Worm (Caenorhabditis elegans) whole organism, L1 larva: ENCODE measurements around the gene F02D10.6.

ENCODE experiments used
- F16B12.6 ChIP-seq: fragments of 150-350 bp; optimal IDR thresholded peaks from 2 replicates; lab custom pipeline; 2014; ENCODE audit warnings: missing biosample characterization, missing genetic modification characterization
- Y116A8C.19 ChIP-seq: sonication (generic microtip); optimal IDR thresholded peaks from 2 replicates; lab custom pipeline; 2016; ENCODE audit warnings: missing compliant biosample characterization, missing genetic modification characterization, borderline replicate concordance
- aha-1 ChIP-seq: fragments of 150-350 bp; optimal IDR thresholded peaks from 2 replicates; lab custom pipeline; 2014; ENCODE audit warnings: missing biosample characterization, missing genetic modification characterization
- blmp-1 ChIP-seq: fragments of 150-350 bp; optimal IDR thresholded peaks from 2 replicates; lab custom pipeline; 2014; ENCODE audit warnings: missing biosample characterization, missing genetic modification characterization
- ceh-63 ChIP-seq: fragments of 200-800 bp; sonication (Bioruptor generic); optimal IDR thresholded peaks from 2 replicates; lab custom pipeline; 2018; ENCODE audit warnings: mild to moderate bottlenecking, missing genetic modification characterization, missing compliant biosample characterization
- ceh-8 ChIP-seq: fragments of 200-800 bp; sonication (Bioruptor generic); optimal IDR thresholded peaks from 2 replicates; lab custom pipeline; 2018; ENCODE audit warnings: mild to moderate bottlenecking, missing genetic modification characterization, moderate library complexity, missing compliant biosample characterization
- ces-1 ChIP-seq: fragments of 150-350 bp; optimal IDR thresholded peaks from 2 replicates; lab custom pipeline; 2014; ENCODE audit warnings: missing biosample characterization, missing genetic modification reagents, missing genetic modification characterization
- dsc-1 ChIP-seq: sonication (generic microtip); optimal IDR thresholded peaks from 2 replicates; lab custom pipeline; 2016; ENCODE audit warnings: mild to moderate bottlenecking, missing genetic modification characterization, missing compliant biosample characterization
- efl-1 ChIP-seq, 4 experiments: fragments of 150-350 bp; optimal IDR thresholded peaks in 3 of 4; peaks in 1 of 4; 1 replicate in 1 of 4; 2 replicates in 3 of 4; lab custom pipeline; 2014; ENCODE audit warnings: missing biosample characterization in 2 of 4, missing genetic modification characterization in 2 of 4, missing genetic modification reagents in 2 of 4
- ets-5 ChIP-seq: fragments of 200-800 bp; sonication (Bioruptor generic); IDR thresholded peaks from 2 replicates; pipeline ENCODE4 v1.3.6; 2022; ENCODE audit warnings: missing genetic modification characterization, missing compliant biosample characterization
- fkh-10 ChIP-seq: sonication (generic microtip); optimal IDR thresholded peaks from 2 replicates; lab custom pipeline; 2017; ENCODE audit warnings: missing biosample characterization, missing genetic modification reagents, missing genetic modification characterization
- fkh-8 ChIP-seq: sonication (generic microtip); optimal IDR thresholded peaks from 2 replicates; lab custom pipeline; 2016; ENCODE audit warnings: mild to moderate bottlenecking, missing genetic modification characterization, missing compliant biosample characterization
- hlh-17 ChIP-seq: fragments of 200-800 bp; sonication (Bioruptor generic); optimal IDR thresholded peaks from 2 replicates; lab custom pipeline; 2018; ENCODE audit warnings: missing genetic modification characterization, mild to moderate bottlenecking, missing compliant biosample characterization, moderate library complexity, borderline replicate concordance
- hpl-2 ChIP-seq: fragments of 150-350 bp; optimal IDR thresholded peaks from 2 replicates; lab custom pipeline; 2014; ENCODE audit warnings: missing biosample characterization, missing genetic modification reagents, missing genetic modification characterization
- isw-1 ChIP-seq: fragments of 200-800 bp; sonication (Bioruptor generic); IDR thresholded peaks from 2 replicates; pipeline ENCODE4 v1.3.6; 2022; ENCODE audit warnings: missing genetic modification characterization, missing compliant biosample characterization
- lin-14 ChIP-seq: fragments of 200-800 bp; sonication (Bioruptor generic); optimal IDR thresholded peaks from 2 replicates; lab custom pipeline; 2018; ENCODE audit warnings: mild to moderate bottlenecking, missing genetic modification characterization, moderate library complexity, missing compliant biosample characterization
- lir-3 ChIP-seq: sonication (generic microtip); optimal IDR thresholded peaks from 2 replicates; lab custom pipeline; 2016; ENCODE audit warnings: mild to moderate bottlenecking, missing genetic modification characterization, moderate library complexity, missing compliant biosample characterization; ENCODE audit not compliant: poor library complexity
- lsy-2 ChIP-seq, 2 experiments: fragments of 150-350 bp; optimal IDR thresholded peaks; 2 replicates each; lab custom pipeline; 2014; ENCODE audit warnings: missing biosample characterization in 2 of 2, missing genetic modification characterization in 2 of 2
- mdl-1 ChIP-seq, 2 experiments: fragments of 150-350 bp; optimal IDR thresholded peaks; 2 replicates each; lab custom pipeline; 2014 to 2017; ENCODE audit warnings: missing biosample characterization in 2 of 2, missing genetic modification characterization in 2 of 2, inconsistent platforms in 1 of 2
- nhr-12 ChIP-seq: sonication (generic microtip); optimal IDR thresholded peaks from 2 replicates; lab custom pipeline; 2017; ENCODE audit warnings: missing biosample characterization, missing genetic modification characterization
- nhr-47 ChIP-seq: sonication (generic microtip); optimal IDR thresholded peaks from 2 replicates; lab custom pipeline; 2016; ENCODE audit warnings: mild to moderate bottlenecking, missing genetic modification characterization, moderate library complexity, missing compliant biosample characterization
- nhr-71 ChIP-seq: sonication (generic microtip); optimal IDR thresholded peaks from 2 replicates; lab custom pipeline; 2016; ENCODE audit warnings: mild to moderate bottlenecking, missing genetic modification characterization, moderate library complexity, missing compliant biosample characterization
- nhr-84 ChIP-seq: sonication (generic microtip); optimal IDR thresholded peaks from 2 replicates; lab custom pipeline; 2017; ENCODE audit warnings: missing biosample characterization, missing genetic modification characterization
- nhr-85 ChIP-seq: sonication (generic microtip); peaks from one replicate; lab custom pipeline; 2016; ENCODE audit warnings: missing genetic modification characterization, inconsistent platforms, missing compliant biosample characterization
- pax-3 ChIP-seq: fragments of 200-800 bp; sonication (Bioruptor generic); optimal IDR thresholded peaks from 2 replicates; lab custom pipeline; 2018; ENCODE audit warnings: mild to moderate bottlenecking, missing genetic modification characterization, moderate library complexity, missing compliant biosample characterization
- skn-1 ChIP-seq: fragments of 150-350 bp; optimal IDR thresholded peaks from 2 replicates; lab custom pipeline; 2014; ENCODE audit warnings: missing biosample characterization, missing genetic modification characterization
- sox-4 ChIP-seq: sonication (generic microtip); optimal IDR thresholded peaks from 2 replicates; lab custom pipeline; 2016; ENCODE audit warnings: missing genetic modification characterization, missing compliant biosample characterization
- tbx-2 ChIP-seq: sonication (generic microtip); optimal IDR thresholded peaks from 2 replicates; lab custom pipeline; 2016; ENCODE audit warnings: missing genetic modification characterization, missing compliant biosample characterization
- unc-130 ChIP-seq: fragments of 150-350 bp; optimal IDR thresholded peaks from 2 replicates; lab custom pipeline; 2017; ENCODE audit warnings: missing biosample characterization, missing genetic modification characterization, inconsistent platforms
- unc-98 ChIP-seq: fragments of 200-800 bp; sonication (Bioruptor generic); IDR thresholded peaks from 2 replicates; pipeline ENCODE4 v1.3.6; 2022; ENCODE audit warnings: missing genetic modification characterization, missing compliant biosample characterization
- zip-4 ChIP-seq: fragments of 200-800 bp; sonication (Bioruptor generic); optimal IDR thresholded peaks from 2 replicates; lab custom pipeline; 2018; ENCODE audit warnings: mild to moderate bottlenecking, missing genetic modification characterization, moderate library complexity, missing compliant biosample characterization
- ztf-4 ChIP-seq: fragments of 150-350 bp; optimal IDR thresholded peaks from 2 replicates; lab custom pipeline; 2014; ENCODE audit warnings: missing biosample characterization, missing genetic modification characterization

The F02D10.6 gene

DNA sequence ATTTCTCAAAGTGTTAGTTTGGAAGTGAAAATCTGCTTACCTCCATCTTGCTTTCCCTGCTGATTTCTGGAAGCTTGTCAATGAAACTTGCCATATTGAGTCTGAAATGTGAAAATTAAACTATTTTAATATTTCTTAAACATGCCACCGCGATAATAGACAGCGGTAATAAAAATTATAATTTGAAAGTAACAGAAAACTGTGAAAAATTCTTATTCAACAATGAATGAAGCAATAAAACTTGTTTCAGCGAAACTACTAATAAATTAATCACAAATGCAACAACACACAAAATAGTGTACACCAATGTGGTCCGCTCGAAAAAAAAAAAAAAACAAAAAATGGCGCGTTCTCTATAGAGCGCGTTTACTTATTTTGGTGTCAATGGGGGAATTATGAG, at the start of gene F02D10.6:
Gene F02D10.6, minus strand, starts transcription at position 101 of the 400 bp plus-strand sequence.
- TF ChIP-seq lir-3: no peak
- no peak for TF ChIP-seq efl-1 (optimal IDR thresholded peaks at IDR 0.05; lab: Kevin White, UChicago)
- peak in 1 of 2 experiments; percentile 32 for TF ChIP-seq efl-1 (GFP tag; optimal IDR thresholded peaks at IDR 0.05 in 1 of 2; lab: Kevin White, UChicago)

ce11 chrX:13500568-13500967, 49.1 kb upstream of the F02D10.6 start, which contains the start of gene sad-1:
sad-1 (minus strand) TSS chrX:13500668.
- TF ChIP-seq lin-14 (GFP tag; lab: Kevin White, UChicago): peak; percentile 38
- TF ChIP-seq unc-130: no peak
- TF ChIP-seq, all 84 proteins: peak for 1

- no peak for TF ChIP-seq zip-4 (GFP tag; lab: Kevin White, UChicago)
- peak; percentile 46 for TF ChIP-seq nhr-71 (tag; lab: Kevin White, UChicago)
- TF ChIP-seq fkh-8: peak; percentile 79
- peak; percentile 81 for TF ChIP-seq dsc-1 (tag; lab: Kevin White, UChicago)
- no peak for TF ChIP-seq skn-1 (tag; lab: Kevin White, UChicago)
- peak; percentile 5 for TF ChIP-seq ceh-8 (GFP tag; lab: Kevin White, UChicago)
- TF ChIP-seq sox-4 (tag; lab: Kevin White, UChicago): peak; percentile 10
- no peak for TF ChIP-seq Y116A8C.19 (tag; lab: Kevin White, UChicago)
- TF ChIP-seq lin-14 (GFP tag; lab: Kevin White, UChicago): peak; percentile 47
- peak; percentile 27 for TF ChIP-seq pax-3 (tag; lab: Kevin White, UChicago)
- peak; percentile 39 for TF ChIP-seq nhr-47 (tag; lab: Kevin White, UChicago)
- TF ChIP-seq nhr-12 (tag; lab: Kevin White, UChicago): no peak
Observed at ce11 chrX:13499923-13500322, 48.4 kb upstream of the F02D10.6 start.

ce11 chrX:13499098-13499497, 47.6 kb upstream of the F02D10.6 start:
- no peak for TF ChIP-seq unc-98 (GFP tag; lab: Robert Waterston, UW)
- TF ChIP-seq lsy-2 (tag; optimal IDR thresholded peaks at IDR 0.05; lab: Kevin White, UChicago): no peak
- TF ChIP-seq isw-1 (GFP tag; lab: Robert Waterston, UW): no peak
- peak; percentile 41 for TF ChIP-seq lin-14 (GFP tag; lab: Kevin White, UChicago)
- TF ChIP-seq fkh-10 (GFP tag; lab: Kevin White, UChicago): peak; percentile 77
- TF ChIP-seq ets-5: no peak
- no peak for TF ChIP-seq ces-1
- TF ChIP-seq hpl-2 (GFP tag; lab: Kevin White, UChicago): no peak
- TF ChIP-seq nhr-47 (tag; lab: Kevin White, UChicago): no peak
- peak; percentile 31 for TF ChIP-seq nhr-85 (tag; lab: Kevin White, UChicago)
- TF ChIP-seq nhr-84 (tag; lab: Kevin White, UChicago): no peak
- no peak for TF ChIP-seq ztf-4 (tag; lab: Kevin White, UChicago)
- TF ChIP-seq F16B12.6: no peak
- no peak for TF ChIP-seq aha-1 (tag; lab: Kevin White, UChicago)
- no peak for TF ChIP-seq mdl-1 (tag; optimal IDR thresholded peaks at IDR 0.05; lab: Kevin White, UChicago)
- no peak for TF ChIP-seq blmp-1 (tag; lab: Kevin White, UChicago)
- no peak for TF ChIP-seq ceh-63 (GFP tag; lab: Kevin White, UChicago)
- no peak for TF ChIP-seq hlh-17

DNA sequence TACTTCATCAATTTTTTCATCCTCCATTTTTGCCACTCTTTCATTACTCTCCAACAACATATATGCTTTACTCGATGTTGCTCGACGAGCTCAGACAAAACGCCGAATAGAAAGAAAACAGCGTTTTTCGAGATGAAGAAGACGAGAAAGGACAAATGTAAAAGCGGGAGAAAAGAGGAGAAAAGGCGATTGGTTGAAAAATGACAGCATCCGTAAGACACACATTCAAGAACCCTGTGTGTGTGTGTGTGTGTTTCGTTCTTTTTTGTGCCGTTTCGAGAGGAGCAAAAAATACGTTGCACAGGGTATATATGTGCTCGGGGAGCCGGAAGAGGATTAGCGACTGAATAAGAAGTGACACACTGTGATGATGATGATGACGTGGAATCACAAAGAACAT, 42.3 kb upstream of the F02D10.6 start:
- peak; percentile 50 for TF ChIP-seq lin-14 (GFP tag; lab: Kevin White, UChicago)
- peak; percentile 45 for TF ChIP-seq fkh-10 (GFP tag; lab: Kevin White, UChicago)
- TF ChIP-seq tbx-2 (tag; lab: Kevin White, UChicago): no peak
- no peak for TF ChIP-seq efl-1 (optimal IDR thresholded peaks at IDR 0.05; lab: Kevin White, UChicago)
- peak in 1 of 2 experiments; percentile 56 for TF ChIP-seq efl-1 (GFP tag; optimal IDR thresholded peaks at IDR 0.05 in 1 of 2; lab: Kevin White, UChicago)
